Worm (Caenorhabditis elegans) whole organism, mixed stage, embryonic: ENCODE measurements around the gene F30H5.3.

Experiments
- nhr-237 ChIP-seq: fragments of 150-350 bp; optimal IDR thresholded peaks from 2 replicates; lab custom pipeline; 2014; ENCODE audit warnings: missing biosample characterization, missing genetic modification characterization
- snpc-4 ChIP-seq: fragments of 150-350 bp; optimal IDR thresholded peaks from 2 replicates; lab custom pipeline; 2014; ENCODE audit warnings: missing biosample characterization, missing genetic modification characterization

DNA sequence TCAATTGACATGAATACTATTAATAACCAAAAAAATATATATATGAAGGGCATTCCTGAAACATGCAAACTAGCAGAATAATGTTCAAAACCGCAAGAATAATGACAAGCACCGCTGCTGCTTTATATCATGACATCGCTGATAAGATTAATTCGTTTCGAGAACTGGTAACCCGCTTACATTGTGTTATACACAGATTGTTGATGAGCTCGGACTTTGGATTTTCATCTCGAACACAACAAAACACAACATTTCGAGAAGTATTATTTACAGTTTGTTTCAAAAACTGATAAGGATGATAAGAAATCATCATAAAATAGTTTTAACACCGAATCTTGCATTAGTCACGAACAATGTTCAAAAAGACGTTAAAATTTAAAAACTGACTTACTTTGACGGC lies 18.9 kb upstream of the F30H5.3 start:
- TF ChIP-seq nhr-237 (no peak), snpc-4 (tag; lab: Kevin White, UChicago) (no peak)
